Worm (Caenorhabditis elegans): ENCODE measurements around the gene C07A9.5.

C07A9.5 gene

DNA sequence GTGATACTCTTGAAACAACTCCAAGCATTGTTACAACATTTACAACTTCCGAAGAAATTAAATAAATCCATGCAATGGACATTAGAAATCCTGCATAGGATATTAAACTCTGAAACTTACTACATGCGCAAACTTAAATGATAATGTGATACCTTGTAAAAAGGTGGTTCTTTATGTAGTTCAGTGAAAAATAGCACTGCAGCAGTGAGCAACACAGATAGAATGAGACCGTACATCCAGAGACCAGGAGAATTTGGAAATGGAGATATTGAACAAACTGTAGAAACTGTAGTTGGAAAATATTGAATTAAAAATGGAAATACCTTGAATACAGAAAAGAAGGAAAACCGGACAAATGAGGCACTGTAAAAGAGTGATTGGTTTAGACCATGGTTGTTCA lies 28.5 kb upstream of the C07A9.5 start:
- no peak for TF ChIP-seq M03D4.4 (tag; optimal IDR thresholded peaks at IDR 0.05)
- no peak for TF ChIP-seq hlh-1 (tag; optimal IDR thresholded peaks at IDR 0.05)
- no peak for TF ChIP-seq nhr-76 (tag; optimal IDR thresholded peaks at IDR 0.05)
- TF ChIP-seq drap-1 (GFP tag; optimal IDR thresholded peaks at IDR 0.05) = no peak
- TF ChIP-seq bed-3 (GFP tag; optimal IDR thresholded peaks at IDR 0.05) = no peak

ce11 chrIII:9705157-9705905 lies 22.7 kb upstream of the C07A9.5 start:
- TF ChIP-seq lin-13 (tag; optimal IDR thresholded peaks at IDR 0.05) (no peak), nhr-2 (tag; optimal IDR thresholded peaks at IDR 0.05) (peak; percentile 61), snpc-4 (tag; optimal IDR thresholded peaks at IDR 0.05) (no peak), bed-3 (GFP tag; optimal IDR thresholded peaks at IDR 0.05) (no peak), unc-120 (tag; optimal IDR thresholded peaks at IDR 0.05; ENCODE audit: poor library complexity, severe bottlenecking) (peak; percentile 32), zip-8 (tag; optimal IDR thresholded peaks at IDR 0.05) (peak; percentile 40), ham-2 (GFP tag; optimal IDR thresholded peaks at IDR 0.05) (peak; percentile 56)

- no peak for TF ChIP-seq snpc-4 (tag; optimal IDR thresholded peaks at IDR 0.05)
- no peak for TF ChIP-seq mab-5 (tag; optimal IDR thresholded peaks at IDR 0.05)
- no peak for TF ChIP-seq bed-3 (GFP tag; optimal IDR thresholded peaks at IDR 0.05)
- TF ChIP-seq nhr-76 (tag; optimal IDR thresholded peaks at IDR 0.05) = no peak
- TF ChIP-seq ceh-83 (GFP tag; optimal IDR thresholded peaks at IDR 0.05) = no peak
- no peak for TF ChIP-seq hlh-1 (tag; optimal IDR thresholded peaks at IDR 0.05)
- TF ChIP-seq nhr-237 (tag; optimal IDR thresholded peaks at IDR 0.05) = no peak
- no peak for TF ChIP-seq elt-3 (tag; optimal IDR thresholded peaks at IDR 0.05)
- no peak for TF ChIP-seq unc-120 (tag; optimal IDR thresholded peaks at IDR 0.05; ENCODE audit: poor library complexity, severe bottlenecking)
- no peak for TF ChIP-seq tbx-8 (GFP tag; optimal IDR thresholded peaks at IDR 0.05)
- TF ChIP-seq ceh-39 (tag; optimal IDR thresholded peaks at IDR 0.05) = no peak
- no peak for TF ChIP-seq nhr-2 (tag; optimal IDR thresholded peaks at IDR 0.05)
- TF ChIP-seq lin-32 (GFP tag; optimal IDR thresholded peaks at IDR 0.05) = no peak
- no peak for TF ChIP-seq flh-1 (GFP tag; optimal IDR thresholded peaks at IDR 0.05)
Measured at ce11 chrIII:9704606-9704938, 21.9 kb upstream of the C07A9.5 start.

DNA sequence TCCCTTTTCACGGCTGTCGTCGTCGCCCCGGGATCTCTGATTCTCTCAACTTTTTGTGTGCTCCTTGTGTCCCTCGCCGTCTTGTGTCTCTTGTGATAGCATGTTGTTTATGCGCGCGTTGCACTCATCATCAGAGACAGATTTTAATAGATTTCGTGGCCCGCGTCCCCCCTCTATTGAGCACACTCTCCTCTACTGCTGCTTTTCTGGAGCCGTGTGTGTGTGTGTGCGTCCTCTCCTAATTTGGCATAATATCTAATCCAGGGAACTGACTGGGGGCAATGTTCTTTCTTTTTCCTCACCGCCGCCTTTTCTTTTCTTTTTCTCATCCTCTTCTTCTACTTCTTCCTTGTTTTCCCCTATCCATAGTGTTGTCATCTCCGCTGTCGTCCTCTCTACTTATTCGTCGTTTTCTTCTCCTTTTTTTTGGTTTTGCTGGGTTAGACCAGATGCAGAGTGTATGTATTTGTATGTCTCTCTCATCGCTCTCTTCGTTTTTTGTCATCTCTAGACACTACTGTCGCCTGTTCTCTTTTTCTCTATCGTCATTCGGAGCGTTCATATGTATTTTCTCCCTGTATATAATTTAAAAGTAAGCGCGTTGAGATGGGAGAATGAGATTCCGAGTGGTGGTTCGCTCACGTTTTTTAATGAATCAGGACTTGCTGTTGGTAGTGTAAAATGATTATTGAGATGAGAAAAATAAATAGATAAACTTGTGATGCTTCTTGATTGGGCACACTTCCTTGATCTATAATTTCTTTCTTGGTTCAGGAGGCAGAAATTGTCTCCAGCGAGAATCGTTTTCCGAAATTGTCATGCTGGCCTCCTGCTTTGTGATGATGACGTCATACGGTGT lies 21.3 kb upstream of the C07A9.5 start:
- TF ChIP-seq ceh-43 (GFP tag; optimal IDR thresholded peaks at IDR 0.05) (no peak), sptf-1 (tag; optimal IDR thresholded peaks at IDR 0.05) (peak; percentile 31), drap-1 (GFP tag; optimal IDR thresholded peaks at IDR 0.05) (peak; percentile 9), hlh-1 (tag; optimal IDR thresholded peaks at IDR 0.05) (peak; percentile 54), ces-1 (GFP tag; optimal IDR thresholded peaks at IDR 0.05) (peak; percentile 80), nhr-76 (tag; optimal IDR thresholded peaks at IDR 0.05) (no peak), unc-120 (tag; optimal IDR thresholded peaks at IDR 0.05; ENCODE audit: poor library complexity, severe bottlenecking) (peak; percentile 54), elt-1 (tag; optimal IDR thresholded peaks at IDR 0.05; ENCODE audit: borderline replicate concordance, insufficient read depth) (no peak), ham-2 (GFP tag; optimal IDR thresholded peaks at IDR 0.05) (peak; percentile 10), zip-8 (tag; optimal IDR thresholded peaks at IDR 0.05) (peak; percentile 81), M03D4.4 (tag; optimal IDR thresholded peaks at IDR 0.05) (peak; percentile 26), sem-2 (GFP tag; optimal IDR thresholded peaks at IDR 0.05) (peak; percentile 27), lin-13 (tag; optimal IDR thresholded peaks at IDR 0.05) (peak; percentile 36)

- no peak for TF ChIP-seq cnd-1 (tag; optimal IDR thresholded peaks at IDR 0.05)
- no peak for TF ChIP-seq nhr-28 (tag; optimal IDR thresholded peaks at IDR 0.05)
- TF ChIP-seq nhr-12 (tag; optimal IDR thresholded peaks at IDR 0.05) = no peak
- TF ChIP-seq M03D4.4 (tag; optimal IDR thresholded peaks at IDR 0.05) = no peak
- no peak for TF ChIP-seq ceh-39 (tag; optimal IDR thresholded peaks at IDR 0.05)
- no peak for TF ChIP-seq blmp-1 (tag; optimal IDR thresholded peaks at IDR 0.05)
- TF ChIP-seq elt-1 (tag; optimal IDR thresholded peaks at IDR 0.05; ENCODE audit: borderline replicate concordance, insufficient read depth) = no peak
- TF ChIP-seq ztf-11 (tag; optimal IDR thresholded peaks at IDR 0.05) = no peak
- TF ChIP-seq flh-1 (GFP tag; optimal IDR thresholded peaks at IDR 0.05) = no peak
- no peak for TF ChIP-seq lin-13 (tag; optimal IDR thresholded peaks at IDR 0.05)
- TF ChIP-seq mep-1 (tag; optimal IDR thresholded peaks at IDR 0.05) = no peak
- TF ChIP-seq sptf-1 (tag; optimal IDR thresholded peaks at IDR 0.05) = no peak
- TF ChIP-seq nhr-76 (tag; optimal IDR thresholded peaks at IDR 0.05) = no peak
- TF ChIP-seq sem-2 (GFP tag; optimal IDR thresholded peaks at IDR 0.05) = no peak
- TF ChIP-seq snpc-4 (tag; optimal IDR thresholded peaks at IDR 0.05) = no peak
- no peak for TF ChIP-seq pha-4 (tag; optimal IDR thresholded peaks at IDR 0.05)
Measured at ce11 chrIII:9702665-9703252, 20.1 kb upstream of the C07A9.5 start.
